Worm (Caenorhabditis elegans) whole organism, mixed stage, embryonic: ENCODE measurements around the gene srd-3.

Experiments used
- mep-1 ChIP-seq: fragments of 150-350 bp; optimal IDR thresholded peaks from 2 replicates; lab custom pipeline; 2017; ENCODE audit warnings: missing biosample characterization, missing genetic modification reagents, missing genetic modification characterization, inconsistent platforms
- nhr-28 ChIP-seq: fragments of 150-350 bp; optimal IDR thresholded peaks from 2 replicates; lab custom pipeline; 2014; ENCODE audit warnings: missing biosample characterization, missing genetic modification characterization
- snpc-4 ChIP-seq: fragments of 150-350 bp; optimal IDR thresholded peaks from 2 replicates; lab custom pipeline; 2014; ENCODE audit warnings: missing biosample characterization, missing genetic modification characterization

ce11 chrII:116916-117315 lies 11.9 kb downstream of the srd-3 start, which contains the start of gene srt-54:
- TF ChIP-seq mep-1 (tag; lab: Kevin White, UChicago) (no peak), snpc-4 (no peak), nhr-28 (tag; lab: Kevin White, UChicago) (no peak)
